Comparison of ENCODE assay signal across 1 fruit fly cellular context in genomic region chr3L:2541361-2541760, dm6.
A peak's percentile ranks its signal among the peaks of the same experiment; 100 is the strongest.
TF ChIP-seq lines count a peak whose summit lies in the region.

No protein-coding gene starts in this region.

TF ChIP-seq in whole organism, prepupa, 60 proteins besides CTCF, POLR2A, EP300 and RAD21 (continued from another document):
- peak; percentile 11 for TF ChIP-seq CG6276 (GFP tag; optimal IDR thresholded peaks at IDR 0.05; lab: Kevin White, UChicago)
- no peak for TF ChIP-seq vri (GFP tag; optimal IDR thresholded peaks at IDR 0.05; lab: Kevin White, UChicago)
- no peak for TF ChIP-seq fd59A (GFP tag; optimal IDR thresholded peaks at IDR 0.05; lab: Kevin White, UChicago)
- no peak for TF ChIP-seq Eip75B (GFP tag; optimal IDR thresholded peaks at IDR 0.05; lab: Kevin White, UChicago)
- no peak for TF ChIP-seq CG11762 (GFP tag; optimal IDR thresholded peaks at IDR 0.05; lab: Kevin White, UChicago; ENCODE audit: insufficient read depth)
- TF ChIP-seq CG8119 (GFP tag; IDR thresholded peaks at IDR 0.05; lab: Robert Waterston, UW): peak; percentile 24; the same call in 1 of the 3 replicates
- TF ChIP-seq CG6854 (GFP tag; optimal IDR thresholded peaks at IDR 0.05; lab: Kevin White, UChicago): no peak
- no peak for TF ChIP-seq Ets21C (GFP tag; optimal IDR thresholded peaks at IDR 0.05; lab: Kevin White, UChicago)
- no peak for TF ChIP-seq Ets96B (tag; optimal IDR thresholded peaks at IDR 0.05; lab: Kevin White, UChicago)
- no peak for TF ChIP-seq Sox102F (GFP tag; optimal IDR thresholded peaks at IDR 0.05; lab: Kevin White, UChicago)
- TF ChIP-seq CG8319 (GFP tag; optimal IDR thresholded peaks at IDR 0.05; lab: Kevin White, UChicago): no peak
- no peak for TF ChIP-seq CG16779 (tag; optimal IDR thresholded peaks at IDR 0.05; lab: Kevin White, UChicago)
- 0 out of 3 replicates have a peak, but pooled peaks have one; percentile 38 for TF ChIP-seq CG6163 (GFP tag; IDR thresholded peaks at IDR 0.05; lab: Robert Waterston, UW)
- no peak for TF ChIP-seq pdm3 (GFP tag; optimal IDR thresholded peaks at IDR 0.05; lab: Kevin White, UChicago)
- no peak for TF ChIP-seq CG34406 (GFP tag; optimal IDR thresholded peaks at IDR 0.05; lab: Kevin White, UChicago)
- no peak for TF ChIP-seq lz (GFP tag; optimal IDR thresholded peaks at IDR 0.05; lab: Kevin White, UChicago)
- no peak for TF ChIP-seq spab (GFP tag; optimal IDR thresholded peaks at IDR 0.05; lab: Kevin White, UChicago)
